Worm (Caenorhabditis elegans): ENCODE results near the gene F09E5.14.

Gene F09E5.14

DNA sequence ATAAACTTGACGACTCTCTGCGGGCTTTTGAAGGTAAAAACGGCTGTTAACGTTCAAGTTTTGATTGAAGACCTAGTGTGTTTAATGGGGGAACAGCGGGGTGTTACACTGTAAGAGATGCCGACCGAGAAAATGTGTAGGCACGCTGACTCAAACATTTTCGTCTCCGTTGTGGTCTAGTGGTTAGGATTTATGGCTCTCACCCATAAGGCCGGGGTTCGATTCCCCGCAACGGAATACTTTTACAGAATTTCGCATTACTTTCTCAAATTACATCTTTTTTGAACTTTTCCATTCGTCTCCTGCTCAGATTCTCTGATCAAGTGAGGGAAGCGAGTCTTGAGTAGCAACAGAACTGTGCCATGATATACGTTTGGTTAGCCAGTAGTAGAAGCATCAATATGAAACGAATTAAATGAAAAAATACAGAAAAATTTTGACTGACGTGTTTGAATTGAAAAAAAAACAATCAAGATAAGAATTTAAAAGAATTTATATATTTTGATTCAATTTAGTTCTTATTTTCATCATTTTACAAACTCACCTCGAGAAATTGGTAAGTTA lies 51.3 kb downstream of the F09E5.14 start, which contains the start of gene ZK622.1 (continued):
- TF ChIP-seq mml-1 (tag; optimal IDR thresholded peaks at IDR 0.05) (no peak), fos-1 (tag; optimal IDR thresholded peaks at IDR 0.05) (no peak)
